Worm (Caenorhabditis elegans) whole organism, early embryonic: ENCODE measurements around the gene T15B7.15.

Experiments used
- aly-1 ChIP-seq: sonication (generic microtip); optimal IDR thresholded peaks from 2 replicates; lab custom pipeline; 2016; ENCODE audit warnings: missing genetic modification characterization, missing compliant biosample characterization
- ama-1 ChIP-seq: fragments of 150-350 bp; optimal IDR thresholded peaks from 2 replicates; lab custom pipeline; 2014
- hmbx-1 ChIP-seq: sonication (generic microtip); optimal IDR thresholded peaks from 2 replicates; lab custom pipeline; 2016; ENCODE audit warnings: mild to moderate bottlenecking, missing genetic modification characterization, missing compliant biosample characterization
- hmg-4 ChIP-seq: fragments of 200-800 bp; sonication (Bioruptor generic); optimal IDR thresholded peaks from 2 replicates; lab custom pipeline; 2018; ENCODE audit warnings: mild to moderate bottlenecking, missing genetic modification characterization, missing compliant biosample characterization
- sea-1 ChIP-seq: fragments of 200-800 bp; sonication (Bioruptor generic); conservative IDR thresholded peaks from 2 replicates; pipeline ENCODE4 v1.3.6; 2022; ENCODE audit warnings: missing genetic modification characterization, missing compliant biosample characterization
- tra-4 ChIP-seq: sonication (generic microtip); optimal IDR thresholded peaks from 2 replicates; lab custom pipeline; 2017; ENCODE audit warnings: missing genetic modification characterization, missing compliant biosample characterization

DNA sequence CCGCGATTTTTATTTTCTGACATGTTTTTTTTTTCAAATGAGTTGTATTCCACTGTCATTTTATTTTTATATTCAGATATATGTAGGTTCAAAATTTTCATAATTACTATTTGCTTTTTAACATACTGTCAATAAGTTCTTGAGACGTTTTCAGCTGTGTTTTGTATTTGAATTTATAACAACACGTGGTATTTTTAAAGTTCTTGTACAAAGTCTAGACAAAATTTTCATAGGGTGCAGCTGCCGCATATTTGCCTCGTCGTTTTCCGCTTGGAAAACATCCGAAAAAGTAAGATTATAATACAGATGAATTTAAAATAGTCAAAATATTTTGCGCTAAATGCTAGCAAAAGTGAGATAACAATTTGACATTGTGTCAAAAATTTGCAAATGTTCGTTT lies 9.7 kb downstream of the T15B7.15 start, which contains the start of gene dmsr-15:
- no peak for TF ChIP-seq hmbx-1 (tag; lab: Kevin White, UChicago)
- no peak for TF ChIP-seq tra-4 (tag; lab: Kevin White, UChicago)
- no peak for TF ChIP-seq sea-1 (GFP tag; lab: Robert Waterston, UW)
- TF ChIP-seq ama-1 (lab: Kevin White, UChicago) = no peak
- TF ChIP-seq hmg-4 (GFP tag; lab: Kevin White, UChicago) = no peak
- TF ChIP-seq aly-1 (tag; lab: Kevin White, UChicago) = no peak
